Fruit fly (Drosophila melanogaster) whole organism, embryonic: ENCODE data around the gene pygo.

Source experiments
- Ada2b ChIP-seq: fragments of 200-800 bp; sonication (Bioruptor generic); IDR thresholded peaks from 2 replicates; pipeline ENCODE4 v1.3.6; 2022; ENCODE audit warnings: missing biosample characterization, missing genetic modification characterization
- Bteb2 ChIP-seq: fragments of 200-800 bp; sonication (Bioruptor generic); optimal IDR thresholded peaks from 2 replicates; lab custom pipeline; 2016; ENCODE audit warnings: missing biosample characterization, missing genetic modification characterization
- CG10366 ChIP-seq: fragments of 200-800 bp; sonication (Bioruptor generic); IDR thresholded peaks from 2 replicates; pipeline ENCODE4 v1.3.6; 2022; ENCODE audit warnings: missing biosample characterization, missing genetic modification characterization
- CG12155 ChIP-seq: fragments of 200-800 bp; sonication (Bioruptor generic); optimal IDR thresholded peaks from 3 replicates; lab custom pipeline; 2016; ENCODE audit warnings: missing biosample characterization, missing genetic modification characterization
- CG12942 ChIP-seq: fragments of 200-800 bp; sonication (Bioruptor generic); optimal IDR thresholded peaks from 3 replicates; lab custom pipeline; 2016; ENCODE audit warnings: missing biosample characterization, missing genetic modification characterization
- CG13296 ChIP-seq: fragments of 200-800 bp; sonication (Bioruptor generic); optimal IDR thresholded peaks from 3 replicates; lab custom pipeline; 2018; ENCODE audit warnings: missing biosample characterization, mild to moderate bottlenecking, missing genetic modification characterization
- CG13775 ChIP-seq: fragments of 200-800 bp; sonication (Bioruptor generic); optimal IDR thresholded peaks from 3 replicates; lab custom pipeline; 2017; ENCODE audit warnings: missing biosample characterization, mild to moderate bottlenecking, missing genetic modification characterization
- CG14050 ChIP-seq: fragments of 200-800 bp; sonication (Bioruptor generic); IDR thresholded peaks from 3 replicates; pipeline ENCODE4 v1.3.6; 2022; ENCODE audit warnings: missing biosample characterization, missing genetic modification characterization
- CG15269 ChIP-seq: fragments of 200-800 bp; sonication (Bioruptor generic); optimal IDR thresholded peaks from 2 replicates; lab custom pipeline; 2018; ENCODE audit warnings: missing biosample characterization, mild to moderate bottlenecking, missing genetic modification characterization, moderate library complexity
- CG15601 ChIP-seq: fragments of 200-800 bp; sonication (Bioruptor generic); optimal IDR thresholded peaks from 3 replicates; lab custom pipeline; 2019; ENCODE audit warnings: missing biosample characterization, mild to moderate bottlenecking, missing genetic modification characterization, moderate library complexity
- CG1602 ChIP-seq: fragments of 200-800 bp; sonication (Bioruptor generic); optimal IDR thresholded peaks from 3 replicates; lab custom pipeline; 2016; ENCODE audit warnings: missing biosample characterization, missing genetic modification characterization
- CG17359 ChIP-seq: fragments of 200-800 bp; sonication (Bioruptor generic); optimal IDR thresholded peaks from 3 replicates; lab custom pipeline; 2018; ENCODE audit warnings: missing biosample characterization, mild to moderate bottlenecking, missing genetic modification characterization, moderate library complexity
- CG3163 ChIP-seq: fragments of 200-800 bp; sonication (Bioruptor generic); optimal IDR thresholded peaks from 3 replicates; lab custom pipeline; 2016; ENCODE audit warnings: missing biosample characterization, missing genetic modification characterization
- CG33557 ChIP-seq: fragments of 200-800 bp; sonication (Bioruptor generic); optimal IDR thresholded peaks from 2 replicates; lab custom pipeline; 2019; ENCODE audit warnings: missing biosample characterization, mild to moderate bottlenecking, missing genetic modification characterization, moderate library complexity
- CG4282 ChIP-seq: fragments of 200-800 bp; sonication (Bioruptor generic); optimal IDR thresholded peaks from 2 replicates; lab custom pipeline; 2016; ENCODE audit warnings: missing biosample characterization, missing genetic modification characterization
- CG6175 ChIP-seq: fragments of 200-800 bp; sonication (Bioruptor generic); IDR thresholded peaks from 3 replicates; pipeline ENCODE4 v1.3.6; 2022; ENCODE audit warnings: missing biosample characterization, missing genetic modification characterization
- CG7786 ChIP-seq: fragments of 200-800 bp; sonication (Bioruptor generic); optimal IDR thresholded peaks from 2 replicates; lab custom pipeline; 2016; ENCODE audit warnings: missing biosample characterization, missing genetic modification characterization
- CG8924 ChIP-seq: fragments of 200-800 bp; optimal IDR thresholded peaks from 3 replicates; lab custom pipeline; 2019; ENCODE audit warnings: missing biosample characterization, mild to moderate bottlenecking, missing genetic modification characterization, moderate library complexity
- D ChIP-seq, 2 experiments: fragments of 200-800 bp in 1 of 2; fragments of >200 bp in 1 of 2; sonication (Bioruptor generic) in 1 of 2; optimal IDR thresholded peaks; 2 replicates in 1 of 2; 3 replicates in 1 of 2; lab custom pipeline; 2017; ENCODE audit warnings: mild to moderate bottlenecking in 1 of 2, missing biosample characterization in 1 of 2, missing genetic modification characterization in 1 of 2, missing genetic modification reagents in 1 of 2
- Dbx ChIP-seq: fragments of 200-800 bp; sonication (Bioruptor generic); IDR thresholded peaks from 3 replicates; pipeline ENCODE4 v1.3.6; 2022; ENCODE audit warnings: missing biosample characterization, missing genetic modification characterization
- Gug ChIP-seq: fragments of 200-800 bp; sonication (Bioruptor generic); IDR thresholded peaks from 4 replicates; pipeline ENCODE4 v1.3.6; 2022; ENCODE audit warnings: missing biosample characterization, missing genetic modification characterization
- Hr3 ChIP-seq: fragments of 200-800 bp; sonication (Bioruptor generic); optimal IDR thresholded peaks from 3 replicates; lab custom pipeline; 2016; ENCODE audit warnings: missing biosample characterization, missing genetic modification characterization
- MTF-1 ChIP-seq: fragments of 200-800 bp; sonication (Bioruptor generic); optimal IDR thresholded peaks from 2 replicates; lab custom pipeline; 2018; ENCODE audit warnings: missing biosample characterization, mild to moderate bottlenecking, missing genetic modification characterization, borderline replicate concordance
- Meics ChIP-seq: fragments of 200-800 bp; sonication (Bioruptor generic); optimal IDR thresholded peaks from 2 replicates; lab custom pipeline; 2017; ENCODE audit warnings: missing biosample characterization, mild to moderate bottlenecking, missing genetic modification characterization
- Rfx ChIP-seq: fragments of 200-800 bp; sonication (Bioruptor generic); IDR thresholded peaks from 2 replicates; pipeline ENCODE4 v1.3.6; 2022; ENCODE audit warnings: missing biosample characterization, missing genetic modification characterization
- Rx ChIP-seq: fragments of 200-800 bp; sonication (Bioruptor generic); IDR thresholded peaks from 2 replicates; pipeline ENCODE4 v1.3.6; 2022; ENCODE audit warnings: missing biosample characterization, missing genetic modification characterization
- Sry-δ ChIP-seq: fragments of 200-800 bp; sonication (Bioruptor generic); optimal IDR thresholded peaks from 2 replicates; lab custom pipeline; 2016; ENCODE audit warnings: missing biosample characterization, missing genetic modification characterization
- Stat92E ChIP-seq, 3 experiments: fragments of >200 bp in 2 of 3; fragments of 200-800 bp in 1 of 3; sonication (Bioruptor generic) in 1 of 3; optimal IDR thresholded peaks; 2 replicates each; lab custom pipeline; 2017 to 2019; ENCODE audit warnings: missing biosample characterization in 3 of 3, missing genetic modification characterization in 3 of 3, mild to moderate bottlenecking in 1 of 3, moderate library complexity in 1 of 3
- Vsx1 ChIP-seq: fragments of 200-800 bp; sonication (Bioruptor generic); optimal IDR thresholded peaks from 2 replicates; lab custom pipeline; 2017; ENCODE audit warnings: missing biosample characterization, mild to moderate bottlenecking, missing genetic modification characterization, missing genetic modification reagents
- Xrp1 ChIP-seq: fragments of 200-800 bp; sonication (Bioruptor generic); IDR thresholded peaks from 2 replicates; pipeline ENCODE4 v1.3.6; 2022; ENCODE audit warnings: missing biosample characterization, missing genetic modification characterization
- bcd ChIP-seq: fragments of 200-800 bp; sonication (Bioruptor generic); optimal IDR thresholded peaks from 2 replicates; lab custom pipeline; 2017; ENCODE audit warnings: missing biosample characterization, mild to moderate bottlenecking, missing genetic modification characterization
- bsh ChIP-seq, 2 experiments: fragments of 200-800 bp; sonication (Bioruptor generic); optimal IDR thresholded peaks; 2 replicates each; lab custom pipeline; 2017 to 2018; ENCODE audit warnings: mild to moderate bottlenecking in 2 of 2, missing biosample characterization in 2 of 2, missing genetic modification characterization in 2 of 2, moderate library complexity in 1 of 2
- btn ChIP-seq: fragments of 200-800 bp; sonication (Bioruptor generic); optimal IDR thresholded peaks from 2 replicates; lab custom pipeline; 2016; ENCODE audit warnings: missing biosample characterization, missing genetic modification characterization
- ci ChIP-seq: fragments of 200-800 bp; sonication (Bioruptor generic); IDR thresholded peaks from 3 replicates; pipeline ENCODE4 v1.3.6; 2022; ENCODE audit warnings: missing biosample characterization, missing genetic modification characterization
- dysf ChIP-seq: fragments of 200-800 bp; sonication (Bioruptor generic); IDR thresholded peaks from 3 replicates; pipeline ENCODE4 v1.3.6; 2022; ENCODE audit warnings: missing biosample characterization, missing genetic modification characterization
- fd96Cb ChIP-seq: fragments of 200-800 bp; sonication (Bioruptor generic); optimal IDR thresholded peaks from 2 replicates; lab custom pipeline; 2018; ENCODE audit warnings: missing biosample characterization, mild to moderate bottlenecking, missing genetic modification characterization, moderate library complexity
- gfzf ChIP-seq: fragments of 200-800 bp; sonication (Bioruptor generic); optimal IDR thresholded peaks from 2 replicates; lab custom pipeline; 2016; ENCODE audit warnings: missing biosample characterization, mild to moderate bottlenecking, missing genetic modification characterization, moderate library complexity
- grn ChIP-seq: fragments of 200-800 bp; sonication (Bioruptor generic); optimal IDR thresholded peaks from 3 replicates; lab custom pipeline; 2017; ENCODE audit warnings: missing biosample characterization, missing genetic modification characterization
- jigr1 ChIP-seq: fragments of 200-800 bp; sonication (Bioruptor generic); IDR thresholded peaks from 3 replicates; pipeline ENCODE4 v1.3.6; 2022; ENCODE audit warnings: missing biosample characterization, missing genetic modification characterization
- ken ChIP-seq: fragments of 200-800 bp; sonication (Bioruptor generic); IDR thresholded peaks from 3 replicates; pipeline ENCODE4 v1.3.6; 2022; ENCODE audit warnings: missing biosample characterization, missing genetic modification characterization
- knrl ChIP-seq: fragments of 200-800 bp; sonication (Bioruptor generic); IDR thresholded peaks from 3 replicates; pipeline ENCODE4 v1.3.6; 2022; ENCODE audit warnings: missing biosample characterization, missing genetic modification characterization; ENCODE audit not compliant: partially characterized antibody
- p53 ChIP-seq: fragments of 200-800 bp; sonication (Bioruptor generic); optimal IDR thresholded peaks from 2 replicates; lab custom pipeline; 2016; ENCODE audit warnings: missing biosample characterization, missing genetic modification characterization
- phol ChIP-seq: fragments of 200-800 bp; sonication (Bioruptor generic); optimal IDR thresholded peaks from 3 replicates; lab custom pipeline; 2018; ENCODE audit warnings: missing biosample characterization, mild to moderate bottlenecking, missing genetic modification characterization, moderate library complexity
- ranshi ChIP-seq: fragments of 200-800 bp; sonication (Bioruptor generic); IDR thresholded peaks from 2 replicates; pipeline ENCODE4 v1.3.6; 2022; ENCODE audit warnings: missing biosample characterization, missing genetic modification characterization
- rib ChIP-seq: fragments of 200-800 bp; sonication (Bioruptor generic); IDR thresholded peaks from 2 replicates; pipeline ENCODE4 v1.3.6; 2022; ENCODE audit warnings: missing biosample characterization, missing genetic modification characterization
- run ChIP-seq: fragments of 200-800 bp; sonication (Bioruptor generic); optimal IDR thresholded peaks from 3 replicates; lab custom pipeline; 2018; ENCODE audit warnings: missing biosample characterization, mild to moderate bottlenecking, missing genetic modification characterization
- tll ChIP-seq, 2 experiments: fragments of 200-800 bp in 1 of 2; fragments of >200 bp in 1 of 2; sonication (Bioruptor generic) in 1 of 2; optimal IDR thresholded peaks; 2 replicates each; lab custom pipeline; 2017 to 2019; ENCODE audit warnings: missing biosample characterization in 2 of 2, missing genetic modification characterization in 2 of 2, mild to moderate bottlenecking in 1 of 2, moderate library complexity in 1 of 2
- trem ChIP-seq: fragments of 200-800 bp; optimal IDR thresholded peaks from 3 replicates; lab custom pipeline; 2019; ENCODE audit warnings: missing biosample characterization, mild to moderate bottlenecking, missing genetic modification characterization, moderate library complexity
- zen2 ChIP-seq: fragments of 200-800 bp; sonication (Bioruptor generic); IDR thresholded peaks from 3 replicates; pipeline ENCODE4 v1.3.6; 2022; ENCODE audit warnings: missing biosample characterization, missing genetic modification characterization; ENCODE audit not compliant: partially characterized antibody

Gene pygo

dm6 chr3R:31608438-31609188 lies 28.1 kb upstream of the pygo start (continued):
- TF ChIP-seq CG1602 (GFP tag; lab: Kevin White, UChicago) (no peak), Bteb2 (no peak), CG33557 (GFP tag; lab: Kevin White, UChicago) (no peak), run (tag; lab: Kevin White, UChicago) (no peak), CG7786 (GFP tag; lab: Kevin White, UChicago) (no peak), CG15601 (tag; lab: Kevin White, UChicago) (no peak), Sry-δ (no peak), CG12155 (GFP tag; lab: Kevin White, UChicago) (no peak), CG10366 (GFP tag; lab: Robert Waterston, UW) (no peak), CG8924 (tag; lab: Kevin White, UChicago) (no peak), ken (GFP tag; lab: Robert Waterston, UW) (no peak), bsh (GFP tag; optimal IDR thresholded peaks at IDR 0.05; lab: Kevin White, UChicago) (no peak), ci (GFP tag; lab: Robert Waterston, UW) (no peak), btn (GFP tag; lab: Kevin White, UChicago) (no peak), CG13296 (no peak), rib (GFP tag; lab: Robert Waterston, UW) (no peak), phol (no peak), CG12942 (no peak), D (optimal IDR thresholded peaks at IDR 0.05; lab: Kevin White, UChicago) (peak; percentile 76), D (GFP tag; optimal IDR thresholded peaks at IDR 0.05; lab: Kevin White, UChicago) (peak; percentile 28), Meics (peak; percentile 21), Dbx (GFP tag; lab: Robert Waterston, UW) (no peak), CG15269 (no peak), Gug (GFP tag; lab: Robert Waterston, UW) (no peak), zen2 (no peak), MTF-1 (GFP tag; lab: Kevin White, UChicago) (no peak), ranshi (GFP tag; lab: Robert Waterston, UW) (no peak), CG17359 (tag; lab: Kevin White, UChicago) (peak; percentile 10), Rfx (GFP tag; lab: Robert Waterston, UW) (no peak), trem (tag; lab: Kevin White, UChicago) (no peak), Stat92E (GFP tag; optimal IDR thresholded peaks at IDR 0.05; lab: Kevin White, UChicago) (peak in 1 of 3 experiments; percentile 86), CG4282 (GFP tag; lab: Kevin White, UChicago) (no peak), Hr3 (GFP tag; lab: Kevin White, UChicago) (no peak), Vsx1 (GFP tag; lab: Kevin White, UChicago) (no peak), jigr1 (GFP tag; lab: Robert Waterston, UW) (no peak), fd96Cb (no peak), bcd (GFP tag; lab: Kevin White, UChicago) (no peak), tll (GFP tag; optimal IDR thresholded peaks at IDR 0.05; lab: Kevin White, UChicago) (no peak), p53 (GFP tag; lab: Kevin White, UChicago) (no peak), knrl (no peak), CG14050 (GFP tag; lab: Robert Waterston, UW) (no peak), Xrp1 (GFP tag; lab: Robert Waterston, UW) (no peak), Ada2b (GFP tag; lab: Robert Waterston, UW) (no peak), gfzf (no peak), CG3163 (GFP tag; lab: Kevin White, UChicago) (no peak), Rx (GFP tag; lab: Robert Waterston, UW) (no peak), grn (GFP tag; lab: Kevin White, UChicago) (no peak), CG6175 (GFP tag; lab: Robert Waterston, UW) (no peak), CG13775 (GFP tag; lab: Kevin White, UChicago) (no peak), dysf (GFP tag; lab: Robert Waterston, UW) (no peak)
